Worm (Caenorhabditis elegans) whole organism, young adult: ENCODE measurements around the gene R10E9.3.

Experiments used
- B0336.3 ChIP-seq: fragments of 200-800 bp; sonication (Bioruptor generic); IDR thresholded peaks from 2 replicates; pipeline ENCODE4 v1.3.6; 2022; ENCODE audit warnings: missing genetic modification characterization, missing compliant biosample characterization
- D2030.7 ChIP-seq: fragments of 200-800 bp; sonication (Bioruptor generic); IDR thresholded peaks from 2 replicates; pipeline ENCODE4 v1.3.6; 2022; ENCODE audit warnings: missing genetic modification reagents, missing genetic modification characterization, missing compliant biosample characterization
- F22D6.2 ChIP-seq: sonication (generic microtip); optimal IDR thresholded peaks from 2 replicates; lab custom pipeline; 2016; ENCODE audit warnings: mild to moderate bottlenecking, missing genetic modification characterization, missing compliant biosample characterization
- F52B5.7 ChIP-seq: sonication (generic microtip); optimal IDR thresholded peaks from 2 replicates; lab custom pipeline; 2016; ENCODE audit warnings: mild to moderate bottlenecking, missing genetic modification characterization, missing compliant biosample characterization
- K12H6.12 ChIP-seq: fragments of 200-800 bp; sonication (Bioruptor generic); optimal IDR thresholded peaks from 2 replicates; lab custom pipeline; 2018; ENCODE audit warnings: mild to moderate bottlenecking, missing genetic modification characterization, missing compliant biosample characterization
- T07F8.4 ChIP-seq: sonication (generic microtip); optimal IDR thresholded peaks from 2 replicates; lab custom pipeline; 2016; ENCODE audit warnings: mild to moderate bottlenecking, missing genetic modification characterization, moderate library complexity, missing compliant biosample characterization
- attf-6 ChIP-seq: fragments of 200-800 bp; sonication (Bioruptor generic); IDR thresholded peaks from 2 replicates; pipeline ENCODE4 v1.3.6; 2022; ENCODE audit warnings: missing genetic modification reagents, missing genetic modification characterization, missing compliant biosample characterization
- bed-1 ChIP-seq: fragments of 200-800 bp; sonication (Bioruptor generic); IDR thresholded peaks from 2 replicates; pipeline ENCODE4 v1.3.6; 2022; ENCODE audit warnings: missing genetic modification reagents, missing genetic modification characterization, missing compliant biosample characterization
- ccch-3 ChIP-seq: fragments of 200-800 bp; sonication (Bioruptor generic); optimal IDR thresholded peaks from 2 replicates; lab custom pipeline; 2018; ENCODE audit warnings: mild to moderate bottlenecking, missing genetic modification characterization, missing compliant biosample characterization
- cebp-1 ChIP-seq, 2 experiments: fragments of 200-800 bp in 1 of 2; sonication (Bioruptor generic) in 1 of 2; sonication (generic microtip) in 1 of 2; IDR thresholded peaks in 1 of 2; optimal IDR thresholded peaks in 1 of 2; 2 replicates each; pipeline versions ENCODE4 v1.3.6 to Lab custom; 2017 to 2022; ENCODE audit warnings: missing compliant biosample characterization in 2 of 2, missing genetic modification characterization in 2 of 2, mild to moderate bottlenecking in 1 of 2, missing genetic modification reagents in 1 of 2, moderate library complexity in 1 of 2
- ceh-79 ChIP-seq: sonication (generic microtip); optimal IDR thresholded peaks from 2 replicates; lab custom pipeline; 2017; ENCODE audit warnings: mild to moderate bottlenecking, missing genetic modification characterization, missing compliant biosample characterization
- ceh-91 ChIP-seq: fragments of 200-800 bp; sonication (Bioruptor generic); IDR thresholded peaks from 2 replicates; pipeline ENCODE4 v1.3.6; 2022; ENCODE audit warnings: missing genetic modification reagents, missing genetic modification characterization, missing compliant biosample characterization
- egl-18 ChIP-seq: fragments of 200-800 bp; sonication (Bioruptor generic); IDR thresholded peaks from 2 replicates; pipeline ENCODE4 v1.3.6; 2022; ENCODE audit warnings: missing genetic modification reagents, missing genetic modification characterization, missing compliant biosample characterization
- ekl-4 ChIP-seq: fragments of 200-800 bp; sonication (Bioruptor generic); IDR thresholded peaks from 2 replicates; pipeline ENCODE4 v1.3.6; 2022; ENCODE audit warnings: missing genetic modification reagents, missing genetic modification characterization, missing compliant biosample characterization
- hmg-1.2 ChIP-seq: fragments of 200-800 bp; sonication (Bioruptor generic); IDR thresholded peaks from 2 replicates; pipeline ENCODE4 v1.3.6; 2022; ENCODE audit warnings: missing genetic modification reagents, missing genetic modification characterization, missing compliant biosample characterization
- hsf-1 ChIP-seq: fragments of 200-800 bp; sonication (Bioruptor generic); IDR thresholded peaks from 2 replicates; pipeline ENCODE4 v1.3.6; 2022; ENCODE audit warnings: missing genetic modification reagents, missing genetic modification characterization, missing compliant biosample characterization
- let-607 ChIP-seq, 2 experiments: fragments of 200-800 bp in 1 of 2; sonication (Bioruptor generic) in 1 of 2; sonication (generic microtip) in 1 of 2; optimal IDR thresholded peaks; 2 replicates each; lab custom pipeline; 2016 to 2018; ENCODE audit warnings: mild to moderate bottlenecking in 2 of 2, missing compliant biosample characterization in 2 of 2, missing genetic modification characterization in 2 of 2, moderate library complexity in 2 of 2, missing genotype in 1 of 2
- lin-35 ChIP-seq, 3 experiments: fragments of 150-350 bp in 2 of 3; sonication (generic microtip) in 1 of 3; optimal IDR thresholded peaks; 2 replicates each; lab custom pipeline; 2014 to 2018; ENCODE audit warnings: missing biosample characterization in 3 of 3, missing genetic modification characterization in 3 of 3, missing genetic modification reagents in 3 of 3
- nfya-1 ChIP-seq: sonication (generic microtip); optimal IDR thresholded peaks from 2 replicates; lab custom pipeline; 2017; ENCODE audit warnings: antibody characterized with exemption, missing compliant biosample characterization, missing genetic modification characterization, borderline replicate concordance; ENCODE audit not compliant: insufficient read depth
- nfyb-1 ChIP-seq: fragments of 200-800 bp; sonication (Bioruptor generic); IDR thresholded peaks from 2 replicates; pipeline ENCODE4 v1.3.6; 2022; ENCODE audit warnings: missing genetic modification reagents, missing genetic modification characterization, missing compliant biosample characterization
- nhr-120 ChIP-seq: fragments of 200-800 bp; sonication (Bioruptor generic); IDR thresholded peaks from 2 replicates; pipeline ENCODE4 v1.3.6; 2022; ENCODE audit warnings: missing genetic modification characterization, missing compliant biosample characterization
- nhr-179 ChIP-seq: sonication (generic microtip); optimal IDR thresholded peaks from 2 replicates; lab custom pipeline; 2016; ENCODE audit warnings: mild to moderate bottlenecking, missing genetic modification characterization, missing compliant biosample characterization
- nhr-27 ChIP-seq: fragments of 200-800 bp; sonication (Bioruptor generic); optimal IDR thresholded peaks from 2 replicates; lab custom pipeline; 2018; ENCODE audit warnings: mild to moderate bottlenecking, missing genetic modification characterization, moderate library complexity, missing compliant biosample characterization
- nhr-80 ChIP-seq: sonication (generic microtip); optimal IDR thresholded peaks from 2 replicates; lab custom pipeline; 2016; ENCODE audit warnings: missing genetic modification characterization, missing compliant biosample characterization
- pha-4 ChIP-seq: fragments of 150-350 bp; sonication (generic microtip); optimal IDR thresholded peaks from 2 replicates; lab custom pipeline; 2014; ENCODE audit warnings: missing biosample characterization, missing genetic modification reagents, missing genetic modification characterization
- rcor-1 ChIP-seq: fragments of 200-800 bp; sonication (Bioruptor generic); IDR thresholded peaks from 2 replicates; pipeline ENCODE4 v1.3.6; 2022; ENCODE audit warnings: missing genetic modification reagents, missing genetic modification characterization, missing compliant biosample characterization
- sdz-38 ChIP-seq: sonication (generic microtip); optimal IDR thresholded peaks from 2 replicates; lab custom pipeline; 2016; ENCODE audit warnings: missing genotype, missing genetic modification characterization, missing compliant biosample characterization
- sea-2 ChIP-seq: fragments of 200-800 bp; sonication (Bioruptor generic); IDR thresholded peaks from 2 replicates; pipeline ENCODE4 v1.3.6; 2022; ENCODE audit warnings: missing genetic modification characterization, missing compliant biosample characterization
- somi-1 ChIP-seq: fragments of 200-800 bp; sonication (Bioruptor generic); optimal IDR thresholded peaks from 2 replicates; lab custom pipeline; 2018; ENCODE audit warnings: mild to moderate bottlenecking, missing genetic modification characterization, missing compliant biosample characterization
- sptf-2 ChIP-seq: fragments of 200-800 bp; sonication (Bioruptor generic); optimal IDR thresholded peaks from 2 replicates; lab custom pipeline; 2018; ENCODE audit warnings: mild to moderate bottlenecking, missing genetic modification characterization, missing compliant biosample characterization
- zfh-2 ChIP-seq: fragments of 200-800 bp; sonication (Bioruptor generic); conservative IDR thresholded peaks from 2 replicates; pipeline ENCODE4 v1.3.6; 2022; ENCODE audit warnings: missing genetic modification reagents, missing genetic modification characterization, missing compliant biosample characterization
- zim-3 ChIP-seq: sonication (generic microtip); optimal IDR thresholded peaks from 2 replicates; lab custom pipeline; 2017; ENCODE audit warnings: mild to moderate bottlenecking, missing genetic modification characterization, moderate library complexity, missing compliant biosample characterization
- ztf-22 ChIP-seq: fragments of 200-800 bp; sonication (Bioruptor generic); optimal IDR thresholded peaks from 2 replicates; lab custom pipeline; 2018; ENCODE audit warnings: mild to moderate bottlenecking, missing genetic modification characterization, moderate library complexity, missing compliant biosample characterization
- ztf-26 ChIP-seq: sonication (generic microtip); optimal IDR thresholded peaks from 2 replicates; lab custom pipeline; 2017; ENCODE audit warnings: missing genetic modification characterization, missing compliant biosample characterization
- ztf-3 ChIP-seq: fragments of 200-800 bp; sonication (Bioruptor generic); optimal IDR thresholded peaks from 2 replicates; lab custom pipeline; 2018; ENCODE audit warnings: mild to moderate bottlenecking, missing genetic modification characterization, missing compliant biosample characterization

Gene R10E9.3

DNA sequence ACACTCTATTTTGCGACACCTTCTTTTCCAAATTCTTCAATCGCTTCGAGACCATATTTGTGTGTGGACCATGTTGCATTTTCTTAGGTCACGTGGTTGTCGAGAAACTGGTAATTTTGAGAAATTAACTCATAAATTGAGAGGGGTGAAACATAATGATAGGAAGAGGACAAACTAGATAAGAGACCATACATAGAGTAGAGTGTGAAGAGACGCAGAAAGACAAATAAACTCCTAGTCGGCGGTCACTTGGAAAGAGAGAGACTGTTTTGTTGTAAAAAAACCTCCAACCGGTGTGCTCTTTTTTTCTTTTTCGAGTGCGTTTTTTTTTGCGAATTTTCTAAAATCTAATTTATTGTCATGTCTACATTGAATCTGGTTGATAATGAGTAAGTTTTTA, at the start of gene R10E9.3:
Gene R10E9.3, plus strand, starts transcription at position 235 of the 400 bp plus-strand sequence.
- TF ChIP-seq nhr-80 (tag; lab: Kevin White, UChicago) (peak; percentile 58), D2030.7 (GFP tag; lab: Robert Waterston, UW) (no peak), F22D6.2 (tag; lab: Kevin White, UChicago) (no peak), hmg-1.2 (GFP tag; lab: Robert Waterston, UW) (peak; percentile 33; the same call in 1 of the 2 replicates), ekl-4 (GFP tag; lab: Robert Waterston, UW) (no peak), ceh-79 (tag; lab: Kevin White, UChicago) (no peak), nfya-1 (no peak), nhr-27 (no peak), ccch-3 (GFP tag; lab: Kevin White, UChicago) (no peak), egl-18 (GFP tag; lab: Robert Waterston, UW) (no peak), F52B5.7 (tag; lab: Kevin White, UChicago) (no peak), B0336.3 (no peak), ztf-22 (GFP tag; lab: Kevin White, UChicago) (no peak), sptf-2 (no peak), nhr-179 (no peak)

DNA sequence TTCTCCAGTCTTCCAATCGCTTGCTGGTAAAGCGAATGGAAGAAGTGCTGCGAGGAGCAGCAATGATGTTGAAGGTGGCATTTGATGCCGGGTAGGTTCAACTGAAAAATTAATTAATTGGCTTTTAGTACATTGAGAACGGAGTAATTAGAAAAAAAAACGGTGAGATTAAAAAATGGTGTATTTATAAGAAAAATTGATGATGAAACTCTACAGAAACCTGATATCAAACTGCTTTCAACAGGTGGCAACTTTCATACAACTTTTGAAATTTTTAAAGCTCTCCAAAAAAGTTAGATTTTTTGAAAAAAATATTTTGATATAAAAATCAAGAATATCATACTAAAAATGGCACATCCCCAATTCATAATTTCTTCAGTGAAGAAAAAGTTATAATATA, 46.0 kb upstream of the R10E9.3 start, which contains the start of gene pat-3:
Gene pat-3, minus strand, starts transcription at position 101 of the 400 bp plus-strand sequence.
- TF ChIP-seq pha-4 (tag; lab: Kevin White, UChicago) = no peak
- no peak for TF ChIP-seq sea-2
- TF ChIP-seq nhr-120 (GFP tag; lab: Robert Waterston, UW) = no peak
- no peak for TF ChIP-seq hsf-1 (GFP tag; lab: Robert Waterston, UW)
- no peak for TF ChIP-seq somi-1 (GFP tag; lab: Kevin White, UChicago)
- no peak for TF ChIP-seq K12H6.12 (tag; lab: Kevin White, UChicago)
- TF ChIP-seq ceh-91 = no peak
- TF ChIP-seq, all 124 proteins: peak for 0

DNA sequence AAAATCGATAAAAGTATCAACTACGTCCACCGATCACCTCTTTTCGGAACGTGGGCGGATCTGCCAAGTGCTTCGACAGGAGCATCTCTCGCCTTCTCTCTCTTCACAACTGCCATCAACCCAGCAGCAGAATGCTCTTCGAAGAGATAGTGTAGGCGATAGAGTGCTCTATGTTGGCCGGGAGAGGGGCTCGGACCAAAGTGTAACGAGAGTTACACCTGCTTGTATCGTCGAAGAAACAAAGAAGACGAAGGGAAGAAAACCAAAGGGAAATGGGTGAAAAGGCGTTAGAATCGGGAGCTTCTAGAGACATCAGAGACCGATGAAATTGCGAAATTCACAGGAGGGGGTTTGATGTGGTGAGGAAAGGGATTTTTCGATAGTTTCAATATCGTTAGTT, 45.2 kb upstream of the R10E9.3 start:
- TF ChIP-seq ztf-3 = no peak
- no peak for TF ChIP-seq cebp-1 (GFP tag; IDR thresholded peaks at IDR 0.05; lab: Robert Waterston, UW)
- peak; percentile 88 for TF ChIP-seq cebp-1 (tag; optimal IDR thresholded peaks at IDR 0.05; lab: Kevin White, UChicago)
- no peak for TF ChIP-seq lin-35 (GFP tag; optimal IDR thresholded peaks at IDR 0.05; lab: Kevin White, UChicago)
- no peak for TF ChIP-seq ztf-26 (tag; lab: Kevin White, UChicago)
- TF ChIP-seq rcor-1 (GFP tag; lab: Robert Waterston, UW) = no peak
- TF ChIP-seq let-607 (tag; optimal IDR thresholded peaks at IDR 0.05; lab: Kevin White, UChicago) = no peak
- 0 out of 2 replicates have a peak, but pooled peaks have one; percentile 42 for TF ChIP-seq zfh-2 (GFP tag; lab: Robert Waterston, UW)

DNA sequence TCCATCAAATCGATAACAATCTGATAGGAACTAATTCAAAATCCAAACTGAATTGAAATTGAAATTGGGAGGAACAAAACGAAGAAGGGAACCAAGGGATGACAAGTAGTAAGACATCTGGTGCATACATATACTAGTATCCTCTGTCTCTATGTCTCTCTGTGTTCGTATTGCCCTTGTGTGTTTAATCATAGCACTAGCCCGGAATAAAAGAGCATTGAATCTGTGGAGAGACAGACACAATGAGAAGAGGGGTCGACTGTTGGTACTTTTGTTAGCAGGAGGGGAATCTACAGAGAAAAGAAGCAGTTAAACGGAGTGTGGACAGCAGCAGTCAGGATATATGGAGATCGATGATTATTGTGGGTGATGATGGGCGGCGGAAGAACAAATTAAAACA, 44.3 kb upstream of the R10E9.3 start:
- TF ChIP-seq sdz-38 = no peak
- no peak for TF ChIP-seq attf-6 (GFP tag; lab: Robert Waterston, UW)
- TF ChIP-seq bed-1 (GFP tag; lab: Robert Waterston, UW) = no peak
- peak; percentile 63; the same call in 1 of the 2 replicates for TF ChIP-seq hmg-1.2 (GFP tag; lab: Robert Waterston, UW)
- TF ChIP-seq nfyb-1 = 0 out of 2 replicates have a peak, but pooled peaks have one; percentile 31
- TF ChIP-seq zim-3 (tag; lab: Kevin White, UChicago) = no peak
- TF ChIP-seq T07F8.4 (tag; lab: Kevin White, UChicago) = no peak
- TF ChIP-seq, all 124 proteins: peak for 2
